Worm (Caenorhabditis elegans) whole organism, late embryonic: ENCODE measurements around the gene C13C4.6.

ENCODE experiments used
- fkh-10 ChIP-seq: fragments of 150-350 bp; optimal IDR thresholded peaks from 2 replicates; lab custom pipeline; 2014; ENCODE audit warnings: missing biosample characterization, missing genetic modification reagents, missing genetic modification characterization
- lim-6 ChIP-seq: sonication (generic microtip); optimal IDR thresholded peaks from 2 replicates; lab custom pipeline; 2016; ENCODE audit warnings: missing genetic modification characterization, missing compliant biosample characterization
- nhr-232 ChIP-seq: sonication (generic microtip); optimal IDR thresholded peaks from 2 replicates; lab custom pipeline; 2016; ENCODE audit warnings: missing genetic modification characterization, missing compliant biosample characterization
- tbx-2 ChIP-seq: sonication (generic microtip); optimal IDR thresholded peaks from 2 replicates; lab custom pipeline; 2016; ENCODE audit warnings: missing genetic modification characterization, missing compliant biosample characterization

DNA sequence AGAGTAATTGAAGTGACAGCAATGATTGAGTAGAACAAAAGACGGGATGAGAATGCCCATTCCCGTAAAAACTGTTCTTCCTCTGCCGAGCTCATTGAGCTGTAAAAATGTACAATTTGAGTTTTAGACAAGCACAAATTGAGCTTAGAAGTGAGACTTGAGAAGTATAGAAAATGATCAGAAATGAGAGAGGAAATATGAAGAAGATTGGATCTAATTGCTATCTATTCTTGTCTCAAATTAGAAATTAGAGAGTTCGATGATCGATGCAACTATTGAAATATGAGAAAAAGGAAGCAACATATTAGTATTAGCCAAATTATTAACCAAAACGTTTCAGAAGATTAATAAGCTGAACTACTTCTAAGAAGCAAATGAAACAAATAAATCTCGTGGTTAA, 48.7 kb downstream of the C13C4.6 start, which contains the start of gene ZK863.1:
- TF ChIP-seq tbx-2 (tag; lab: Kevin White, UChicago) (no peak), nhr-232 (no peak), lim-6 (tag; lab: Kevin White, UChicago) (no peak), fkh-10 (GFP tag; lab: Kevin White, UChicago) (no peak)
